Worm (Caenorhabditis elegans) whole organism, late embryonic: Measurements from ENCODE around the gene F31F4.1.
"Not testable (repeated sequence)": the region's sequence is repeated elsewhere in the genome, so short reads cannot be mapped to it uniquely, and the experiment has no call there.

Source experiments
- C08G9.2 ChIP-seq: sonication (generic microtip); optimal IDR thresholded peaks from 2 replicates; lab custom pipeline; 2016; ENCODE audit warnings: mild to moderate bottlenecking, missing genetic modification characterization, moderate library complexity, missing compliant biosample characterization
- C38D4.7 ChIP-seq: fragments of 200-800 bp; sonication (Bioruptor generic); optimal IDR thresholded peaks from 2 replicates; lab custom pipeline; 2018; ENCODE audit warnings: mild to moderate bottlenecking, missing genetic modification characterization, moderate library complexity, missing compliant biosample characterization
- T23F11.4 ChIP-seq: fragments of 200-800 bp; sonication (Bioruptor generic); optimal IDR thresholded peaks from 2 replicates; lab custom pipeline; 2018; ENCODE audit warnings: mild to moderate bottlenecking, missing genetic modification characterization, missing compliant biosample characterization
- ahr-1 ChIP-seq: sonication (generic microtip); optimal IDR thresholded peaks from 2 replicates; lab custom pipeline; 2016; ENCODE audit warnings: missing genetic modification characterization, missing compliant biosample characterization
- ama-1 ChIP-seq: fragments of 150-350 bp; optimal IDR thresholded peaks from 2 replicates; lab custom pipeline; 2014
- ceh-14 ChIP-seq: sonication (generic microtip); optimal IDR thresholded peaks from 2 replicates; lab custom pipeline; 2016; ENCODE audit warnings: missing genotype, missing genetic modification characterization, missing compliant biosample characterization
- ceh-18 ChIP-seq: sonication (generic microtip); optimal IDR thresholded peaks from 2 replicates; lab custom pipeline; 2016; ENCODE audit warnings: missing genetic modification characterization, missing compliant biosample characterization
- ceh-19 ChIP-seq: fragments of 200-800 bp; sonication (Bioruptor generic); optimal IDR thresholded peaks from 2 replicates; lab custom pipeline; 2018; ENCODE audit warnings: mild to moderate bottlenecking, missing genetic modification characterization, missing compliant biosample characterization
- ceh-48 ChIP-seq: sonication (generic microtip); optimal IDR thresholded peaks from 2 replicates; lab custom pipeline; 2016; ENCODE audit warnings: missing genetic modification characterization, inconsistent platforms, missing compliant biosample characterization
- che-1 ChIP-seq: sonication (generic microtip); optimal IDR thresholded peaks from 2 replicates; lab custom pipeline; 2016; ENCODE audit warnings: mild to moderate bottlenecking, missing genetic modification characterization, missing compliant biosample characterization
- dve-1 ChIP-seq: sonication (generic microtip); optimal IDR thresholded peaks from 2 replicates; lab custom pipeline; 2017; ENCODE audit warnings: antibody characterized with exemption, mild to moderate bottlenecking, missing genetic modification characterization, missing compliant biosample characterization
- elt-4 ChIP-seq: sonication (generic microtip); optimal IDR thresholded peaks from 2 replicates; lab custom pipeline; 2016; ENCODE audit warnings: missing genetic modification characterization, missing compliant biosample characterization
- eyg-1 ChIP-seq: sonication (generic microtip); optimal IDR thresholded peaks from 2 replicates; lab custom pipeline; 2016; ENCODE audit warnings: missing genotype, missing genetic modification characterization, missing compliant biosample characterization
- fax-1 ChIP-seq: sonication (generic microtip); optimal IDR thresholded peaks from 2 replicates; lab custom pipeline; 2016; ENCODE audit warnings: missing genotype, missing genetic modification characterization, missing compliant biosample characterization
- fkh-10 ChIP-seq: fragments of 150-350 bp; optimal IDR thresholded peaks from 2 replicates; lab custom pipeline; 2014; ENCODE audit warnings: missing biosample characterization, missing genetic modification reagents, missing genetic modification characterization
- fkh-6 ChIP-seq: sonication (generic microtip); optimal IDR thresholded peaks from 2 replicates; lab custom pipeline; 2016; ENCODE audit warnings: missing genetic modification characterization, missing compliant biosample characterization
- hlh-13 ChIP-seq: fragments of 200-800 bp; sonication (Bioruptor generic); optimal IDR thresholded peaks from 2 replicates; lab custom pipeline; 2018; ENCODE audit warnings: mild to moderate bottlenecking, missing genetic modification characterization, missing compliant biosample characterization
- hlh-30 ChIP-seq: sonication (generic microtip); optimal IDR thresholded peaks from 2 replicates; lab custom pipeline; 2017; ENCODE audit warnings: antibody characterized with exemption, missing genetic modification characterization, missing compliant biosample characterization; ENCODE audit not compliant: insufficient read depth
- hlh-6 ChIP-seq: sonication (generic microtip); optimal IDR thresholded peaks from 2 replicates; lab custom pipeline; 2016; ENCODE audit warnings: missing genotype, missing genetic modification characterization, missing compliant biosample characterization
- madf-2 ChIP-seq: sonication (generic microtip); optimal IDR thresholded peaks from 2 replicates; lab custom pipeline; 2017; ENCODE audit warnings: missing genetic modification characterization, missing compliant biosample characterization
- nfya-1 ChIP-seq: sonication (generic microtip); optimal IDR thresholded peaks from 2 replicates; lab custom pipeline; 2017; ENCODE audit warnings: missing genetic modification characterization, mild to moderate bottlenecking, missing compliant biosample characterization, antibody characterized with exemption, moderate library complexity
- odd-2 ChIP-seq: sonication (generic microtip); optimal IDR thresholded peaks from 2 replicates; lab custom pipeline; 2017; ENCODE audit warnings: antibody characterized with exemption, mild to moderate bottlenecking, missing genetic modification characterization, missing compliant biosample characterization
- pat-9 ChIP-seq: fragments of 200-800 bp; sonication (Bioruptor generic); optimal IDR thresholded peaks from 2 replicates; lab custom pipeline; 2018; ENCODE audit warnings: mild to moderate bottlenecking, missing genetic modification characterization, moderate library complexity, missing compliant biosample characterization
- pax-1 ChIP-seq: fragments of 150-350 bp; optimal IDR thresholded peaks from 2 replicates; lab custom pipeline; 2014; ENCODE audit warnings: missing biosample characterization, missing genetic modification characterization
- pha-2 ChIP-seq: sonication (generic microtip); optimal IDR thresholded peaks from 2 replicates; lab custom pipeline; 2017; ENCODE audit warnings: mild to moderate bottlenecking, missing genetic modification characterization, missing compliant biosample characterization
- pqm-1 ChIP-seq: sonication (generic microtip); optimal IDR thresholded peaks from 2 replicates; lab custom pipeline; 2016; ENCODE audit warnings: missing genetic modification characterization, missing compliant biosample characterization
- pros-1 ChIP-seq: fragments of 150-350 bp; optimal IDR thresholded peaks from 2 replicates; lab custom pipeline; 2014; ENCODE audit warnings: missing biosample characterization, missing genetic modification reagents, missing genetic modification characterization
- ref-2 ChIP-seq: sonication (generic microtip); optimal IDR thresholded peaks from 2 replicates; lab custom pipeline; 2016; ENCODE audit warnings: missing genetic modification characterization, missing compliant biosample characterization
- rnt-1 ChIP-seq: sonication (generic microtip); optimal IDR thresholded peaks from 2 replicates; lab custom pipeline; 2016; ENCODE audit warnings: missing genetic modification characterization, missing compliant biosample characterization
- sdc-2 ChIP-seq: sonication (generic microtip); optimal IDR thresholded peaks from 2 replicates; lab custom pipeline; 2016; ENCODE audit warnings: missing genotype, missing genetic modification characterization, missing compliant biosample characterization
- ttx-3 ChIP-seq: sonication (generic microtip); optimal IDR thresholded peaks from 2 replicates; lab custom pipeline; 2016; ENCODE audit warnings: missing genetic modification reagents, missing genetic modification characterization, missing compliant biosample characterization
- unc-3 ChIP-seq, 2 experiments: fragments of 200-800 bp in 1 of 2; sonication (Bioruptor generic) in 1 of 2; sonication (generic microtip) in 1 of 2; conservative IDR thresholded peaks in 1 of 2; optimal IDR thresholded peaks in 1 of 2; 2 replicates each; pipeline versions ENCODE4 v1.3.6 to Lab custom; 2016 to 2022; ENCODE audit warnings: missing compliant biosample characterization in 2 of 2, missing genetic modification characterization in 2 of 2, missing genetic modification reagents in 1 of 2
- unc-55 ChIP-seq: sonication (generic microtip); optimal IDR thresholded peaks from 2 replicates; lab custom pipeline; 2017; ENCODE audit warnings: missing biosample characterization, missing genetic modification reagents, missing genetic modification characterization
- unc-86 ChIP-seq: sonication (generic microtip); optimal IDR thresholded peaks from 2 replicates; lab custom pipeline; 2016; ENCODE audit warnings: missing genetic modification characterization, missing compliant biosample characterization
- zip-5 ChIP-seq: sonication (generic microtip); optimal IDR thresholded peaks from 2 replicates; lab custom pipeline; 2016; ENCODE audit warnings: missing genetic modification characterization, missing compliant biosample characterization
- ztf-16 ChIP-seq: sonication (generic microtip); optimal IDR thresholded peaks from 2 replicates; lab custom pipeline; 2017; ENCODE audit warnings: missing genetic modification characterization, missing compliant biosample characterization

Gene F31F4.1

DNA sequence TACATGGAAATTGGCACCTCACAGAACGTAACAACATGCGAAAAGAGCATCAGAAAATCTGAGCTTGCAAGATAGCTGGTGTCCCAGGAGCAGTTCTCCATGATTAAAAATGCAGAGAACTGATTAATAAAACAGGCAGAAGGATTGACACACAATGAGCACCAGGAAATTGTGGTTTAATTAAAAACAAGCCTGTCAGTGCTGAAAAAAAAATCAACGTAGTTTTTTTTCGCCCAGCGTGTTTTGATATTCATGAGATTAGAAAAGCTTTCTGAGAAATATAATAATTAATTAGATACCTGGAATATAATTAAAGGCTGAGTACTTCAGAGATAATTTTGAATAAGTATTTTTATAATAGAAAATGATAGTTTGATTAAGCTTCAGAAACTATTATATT, 26.2 kb upstream of the F31F4.1 start, which contains the start of gene srh-246:
Gene srh-246 (minus strand): TSS at position 101 of the 400 bp plus-strand sequence.
- no peak for TF ChIP-seq dve-1 (tag; lab: Kevin White, UChicago)
- TF ChIP-seq ttx-3 (tag; lab: Kevin White, UChicago): no peak
- no peak for TF ChIP-seq ama-1 (lab: Kevin White, UChicago)
- TF ChIP-seq pros-1 (tag; lab: Kevin White, UChicago): no peak
- TF ChIP-seq elt-4 (tag; lab: Kevin White, UChicago): no peak
- TF ChIP-seq nfya-1: no peak
- TF ChIP-seq madf-2 (tag; lab: Kevin White, UChicago): no peak
- no peak for TF ChIP-seq pqm-1 (tag; lab: Kevin White, UChicago)
- no peak for TF ChIP-seq eyg-1
- TF ChIP-seq C08G9.2: no peak
- no peak for TF ChIP-seq ceh-14 (tag; lab: Kevin White, UChicago)
- TF ChIP-seq fax-1 (tag; lab: Kevin White, UChicago): no peak
- no peak for TF ChIP-seq sdc-2 (tag; lab: Kevin White, UChicago)
- no peak for TF ChIP-seq zip-5

DNA sequence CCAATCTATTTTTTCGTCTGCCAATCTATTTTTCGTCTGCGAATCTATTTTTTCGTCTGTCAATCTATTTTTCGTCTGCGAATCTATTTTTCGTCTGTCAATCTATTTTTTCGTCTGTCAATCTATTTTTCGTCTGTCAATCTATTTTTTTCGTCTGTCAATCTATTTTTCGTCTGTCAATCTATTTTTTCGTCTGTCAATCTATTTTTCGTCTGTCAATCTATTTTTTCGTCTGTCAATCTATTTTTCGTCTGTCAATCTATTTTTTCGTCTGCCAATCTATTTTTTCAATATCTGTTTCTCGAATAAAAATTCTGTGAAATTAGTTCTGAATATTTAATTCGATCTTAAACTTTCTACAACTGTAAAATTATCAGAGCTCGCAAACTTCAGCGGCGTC, 25.7 kb upstream of the F31F4.1 start:
- TF ChIP-seq unc-3 (GFP tag; conservative IDR thresholded peaks at IDR 0.05; lab: Robert Waterston, UW): 0 out of 2 replicates have a peak, but pooled peaks have one; percentile 49
- TF ChIP-seq unc-3 (tag; optimal IDR thresholded peaks at IDR 0.05; lab: Kevin White, UChicago): not testable (repeated sequence)

DNA sequence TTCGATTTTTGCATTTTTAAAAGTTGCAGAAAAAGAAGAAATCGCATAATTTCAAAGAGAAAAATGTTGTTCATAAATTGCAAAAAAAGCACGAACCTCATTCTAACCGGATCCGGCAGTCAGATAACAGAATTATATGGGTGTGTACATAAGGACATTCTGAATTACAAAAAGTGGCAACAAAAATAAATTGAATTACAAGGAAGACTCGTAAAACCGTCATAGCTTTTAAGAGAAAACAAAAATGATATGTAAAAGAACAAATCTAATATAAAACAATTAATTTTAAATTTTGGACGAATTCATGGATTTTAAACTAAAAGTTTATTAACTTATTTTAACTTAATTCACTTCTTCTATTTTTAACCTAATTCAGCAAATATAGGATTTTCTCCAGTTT, 23.6 kb upstream of the F31F4.1 start, which contains the start of gene F31F4.17:
Gene F31F4.17 (minus strand): TSS at position 101 of the 400 bp plus-strand sequence.
- TF ChIP-seq hlh-13 (GFP tag; lab: Kevin White, UChicago) (no peak), hlh-30 (tag; lab: Kevin White, UChicago) (no peak), ref-2 (tag; lab: Kevin White, UChicago) (no peak), nfya-1 (no peak), T23F11.4 (no peak), C38D4.7 (GFP tag; lab: Kevin White, UChicago) (no peak), odd-2 (no peak), fkh-6 (no peak), unc-86 (no peak), sdc-2 (tag; lab: Kevin White, UChicago) (no peak), pax-1 (no peak), ahr-1 (tag; lab: Kevin White, UChicago) (no peak), rnt-1 (tag; lab: Kevin White, UChicago) (no peak), ceh-19 (GFP tag; lab: Kevin White, UChicago) (no peak), ztf-16 (no peak)

DNA sequence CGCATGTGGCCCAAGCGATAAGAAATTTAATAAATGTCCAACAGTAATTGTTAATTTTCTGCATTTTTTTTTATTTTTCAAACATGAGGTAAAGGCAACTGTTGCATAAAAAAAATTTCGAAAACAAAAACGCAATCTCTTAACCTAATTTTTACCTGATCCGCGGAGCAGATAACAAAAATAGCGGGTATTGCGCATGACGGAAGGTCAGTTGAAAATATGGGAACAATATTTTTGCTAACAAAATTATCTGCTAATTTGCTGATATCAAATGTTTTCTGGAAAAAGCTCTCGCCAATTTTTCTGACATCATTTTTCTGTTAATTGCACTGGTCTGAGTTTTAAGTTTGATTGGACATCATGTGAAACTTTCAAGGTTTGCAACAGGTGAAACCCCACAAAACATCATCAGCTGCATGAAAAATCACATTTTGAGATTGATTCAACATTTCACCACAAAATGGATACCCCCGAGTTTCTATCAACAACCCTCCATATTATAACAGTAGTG, 19.5 kb upstream of the F31F4.1 start, which contains the start of the genes F31F4.11 and srh-266:
Gene F31F4.11 (minus strand): TSS at position 101 of the 511 bp plus-strand sequence.
Gene srh-266 (plus strand): TSS at position 461 of the 511 bp plus-strand sequence.
- TF ChIP-seq pat-9 (tag; lab: Kevin White, UChicago) (no peak), zip-5 (no peak), C08G9.2 (no peak), pha-2 (tag; lab: Kevin White, UChicago) (no peak), T23F11.4 (no peak), ceh-48 (tag; lab: Kevin White, UChicago) (no peak), fkh-10 (GFP tag; lab: Kevin White, UChicago) (no peak), che-1 (no peak), hlh-6 (tag; lab: Kevin White, UChicago) (no peak), unc-55 (GFP tag; lab: Kevin White, UChicago) (no peak), elt-4 (tag; lab: Kevin White, UChicago) (no peak), ceh-19 (GFP tag; lab: Kevin White, UChicago) (no peak), ceh-18 (tag; lab: Kevin White, UChicago) (no peak), pros-1 (tag; lab: Kevin White, UChicago) (no peak), ama-1 (lab: Kevin White, UChicago) (no peak), unc-86 (no peak)
